Fruit fly (Drosophila melanogaster): Measurements from ENCODE around the gene Polr2B.
A peak's percentile ranks its signal among the peaks of the same experiment; 100 is the strongest.

The Polr2B gene

dm6 chr3R:14125479-14126121 lies at the start of gene Polr2B, which contains the start of gene 140up (continued):
- TF ChIP-seq Bdp1 (GFP tag; optimal IDR thresholded peaks at IDR 0.05) (peak; percentile 78), onecut (GFP tag; IDR thresholded peaks at IDR 0.05) (peak; percentile 75), NFAT (GFP tag; IDR thresholded peaks at IDR 0.05) (peak; percentile 92), Hr39 (optimal IDR thresholded peaks at IDR 0.05) (no peak), ssp (GFP tag; IDR thresholded peaks at IDR 0.05) (peak; percentile 89), CkIIα-i1 (GFP tag; IDR thresholded peaks at IDR 0.05) (peak; percentile 57; the same call in 1 of the 2 replicates), peb (GFP tag; IDR thresholded peaks at IDR 0.05) (peak; percentile 81), Vsx1 (GFP tag; optimal IDR thresholded peaks at IDR 0.05) (no peak), CG5180 (GFP tag; optimal IDR thresholded peaks at IDR 0.05) (peak; percentile 58), cwo (GFP tag; optimal IDR thresholded peaks at IDR 0.05) (peak; percentile 83), fd64A (GFP tag; optimal IDR thresholded peaks at IDR 0.05) (no peak), pfk (GFP tag; optimal IDR thresholded peaks at IDR 0.05) (no peak), CG9727 (GFP tag; optimal IDR thresholded peaks at IDR 0.05) (peak; percentile 93), CG2678 (tag; optimal IDR thresholded peaks at IDR 0.05) (peak; percentile 94), cas (GFP tag; IDR thresholded peaks at IDR 0.05) (peak; percentile 78), CG13123 (GFP tag; optimal IDR thresholded peaks at IDR 0.05) (peak; percentile 86), ttk (GFP tag; IDR thresholded peaks at IDR 0.05) (peak; percentile 89), Hr78 (GFP tag; optimal IDR thresholded peaks at IDR 0.05) (no peak), Oli (tag; optimal IDR thresholded peaks at IDR 0.05) (peak; percentile 92), oc (tag; optimal IDR thresholded peaks at IDR 0.05) (peak; percentile 89), CG8944 (GFP tag; optimal IDR thresholded peaks at IDR 0.05) (peak; percentile 80), tll (GFP tag; optimal IDR thresholded peaks at IDR 0.05) (no peak), CG17359 (tag; optimal IDR thresholded peaks at IDR 0.05) (peak; percentile 93), CG2120 (GFP tag; optimal IDR thresholded peaks at IDR 0.05) (peak; percentile 92), kah (GFP tag; optimal IDR thresholded peaks at IDR 0.05) (peak; percentile 76), Hr51 (GFP tag; optimal IDR thresholded peaks at IDR 0.05) (peak; percentile 83 to 93), en (GFP tag; optimal IDR thresholded peaks at IDR 0.05) (peak; percentile 35), Asciz (GFP tag; optimal IDR thresholded peaks at IDR 0.05) (peak; percentile 83), Eip74EF (GFP tag; optimal IDR thresholded peaks at IDR 0.05) (no peak), bsh (GFP tag; optimal IDR thresholded peaks at IDR 0.05) (peak in 1 of 2 experiments; percentile 93), CG3995 (GFP tag; optimal IDR thresholded peaks at IDR 0.05) (peak; percentile 48), wek (GFP tag; optimal IDR thresholded peaks at IDR 0.05) (no peak), Atf3 (GFP tag; optimal IDR thresholded peaks at IDR 0.05) (peak; percentile 68), klu (GFP tag; IDR thresholded peaks at IDR 0.05) (peak; percentile 95), CG12299 (tag; optimal IDR thresholded peaks at IDR 0.05) (peak; percentile 86), vnd (GFP tag; IDR thresholded peaks at IDR 0.05; ENCODE audit: partially characterized antibody) (no peak), sqz (GFP tag; optimal IDR thresholded peaks at IDR 0.05) (peak; percentile 80), CG3847 (GFP tag; IDR thresholded peaks at IDR 0.05) (peak; percentile 97), CG18764 (GFP tag; optimal IDR thresholded peaks at IDR 0.05) (peak; percentile 91), CG10209 (GFP tag; optimal IDR thresholded peaks at IDR 0.05) (peak; percentile 95), CG4424 (GFP tag; optimal IDR thresholded peaks at IDR 0.05) (peak; percentile 94), CG17385 (GFP tag; optimal IDR thresholded peaks at IDR 0.05) (peak; percentile 89), CG6813 (GFP tag; optimal IDR thresholded peaks at IDR 0.05) (peak; percentile 74), Hr3 (GFP tag; optimal IDR thresholded peaks at IDR 0.05) (peak; percentile 97), CG11456 (GFP tag; IDR thresholded peaks at IDR 0.05) (peak; percentile 94), NC2α (GFP tag; optimal IDR thresholded peaks at IDR 0.05) (peak; percentile 9), lov (optimal IDR thresholded peaks at IDR 0.05) (no peak), lov (GFP tag; IDR thresholded peaks at IDR 0.05) (peak; percentile 78; the same call in 1 of the 3 replicates), CG11723 (GFP tag; optimal IDR thresholded peaks at IDR 0.05) (peak; percentile 85)

Measured in whole organism, embryonic.